Fruit fly (Drosophila melanogaster) whole organism, embryonic: ENCODE measurements around the gene Prx3.

ENCODE experiments used
- Atf6 ChIP-seq: fragments of 200-800 bp; sonication (Bioruptor generic); IDR thresholded peaks from 2 replicates; pipeline ENCODE4 v1.3.6; 2022; ENCODE audit warnings: missing biosample characterization, missing genetic modification characterization
- CG10209 ChIP-seq: fragments of 200-800 bp; sonication (Bioruptor generic); optimal IDR thresholded peaks from 3 replicates; lab custom pipeline; 2017; ENCODE audit warnings: missing biosample characterization, mild to moderate bottlenecking, missing genetic modification characterization, missing genetic modification reagents
- CG11456 ChIP-seq: fragments of 200-800 bp; sonication (Bioruptor generic); IDR thresholded peaks from 3 replicates; pipeline ENCODE4 v1.3.6; 2022; ENCODE audit warnings: missing biosample characterization, missing genetic modification characterization
- CG13624 ChIP-seq: fragments of 200-800 bp; sonication (Bioruptor generic); optimal IDR thresholded peaks from 2 replicates; lab custom pipeline; 2016; ENCODE audit warnings: missing biosample characterization, missing genetic modification characterization
- CG13894 ChIP-seq: fragments of 200-800 bp; sonication (Bioruptor generic); optimal IDR thresholded peaks from 3 replicates; lab custom pipeline; 2018; ENCODE audit warnings: missing biosample characterization, mild to moderate bottlenecking, missing genetic modification characterization, moderate library complexity
- CG14441 ChIP-seq: fragments of 200-800 bp; sonication (Bioruptor generic); IDR thresholded peaks from 2 replicates; pipeline ENCODE4 v1.3.6; 2022; ENCODE audit warnings: missing biosample characterization, missing genetic modification characterization
- CG15696 ChIP-seq: fragments of 200-800 bp; sonication (Bioruptor generic); optimal IDR thresholded peaks from 2 replicates; lab custom pipeline; 2019; ENCODE audit warnings: missing biosample characterization, mild to moderate bottlenecking, missing genetic modification characterization, moderate library complexity
- CG1603 ChIP-seq: fragments of 200-800 bp; sonication (Bioruptor generic); optimal IDR thresholded peaks from 2 replicates; lab custom pipeline; 2019; ENCODE audit warnings: missing biosample characterization, mild to moderate bottlenecking, missing genetic modification characterization, moderate library complexity
- CG1647 ChIP-seq: fragments of 200-800 bp; sonication (Bioruptor generic); optimal IDR thresholded peaks from 3 replicates; lab custom pipeline; 2016; ENCODE audit warnings: missing biosample characterization, missing genetic modification characterization
- CG16813 ChIP-seq: fragments of 200-800 bp; sonication (Bioruptor generic); IDR thresholded peaks from 3 replicates; pipeline ENCODE4 v1.3.6; 2022; ENCODE audit warnings: missing biosample characterization, missing genetic modification characterization; ENCODE audit not compliant: partially characterized antibody
- CG18764 ChIP-seq: fragments of 200-800 bp; sonication (Bioruptor generic); optimal IDR thresholded peaks from 3 replicates; lab custom pipeline; 2016; ENCODE audit warnings: missing biosample characterization, missing genetic modification characterization
- CG4328 ChIP-seq: fragments of 200-800 bp; sonication (Bioruptor generic); optimal IDR thresholded peaks from 3 replicates; lab custom pipeline; 2017; ENCODE audit warnings: missing biosample characterization, missing genetic modification reagents, missing genetic modification characterization
- CG4707 ChIP-seq: fragments of 200-800 bp; sonication (Bioruptor generic); optimal IDR thresholded peaks from 2 replicates; lab custom pipeline; 2018; ENCODE audit warnings: missing biosample characterization, mild to moderate bottlenecking, missing genetic modification characterization, moderate library complexity
- CG4730 ChIP-seq: fragments of 200-800 bp; sonication (Bioruptor generic); IDR thresholded peaks from 2 replicates; pipeline ENCODE4 v1.3.6; 2022; ENCODE audit warnings: missing biosample characterization, missing genetic modification characterization
- CG5180 ChIP-seq: fragments of 200-800 bp; sonication (Bioruptor generic); optimal IDR thresholded peaks from 3 replicates; lab custom pipeline; 2017; ENCODE audit warnings: missing biosample characterization, missing genetic modification characterization, mild to moderate bottlenecking, moderate library complexity, missing genetic modification reagents
- CG6689 ChIP-seq: fragments of 200-800 bp; sonication (Bioruptor generic); IDR thresholded peaks from 2 replicates; pipeline ENCODE4 v1.3.6; 2022; ENCODE audit warnings: missing biosample characterization, missing genetic modification characterization
- CG8089 ChIP-seq: fragments of 200-800 bp; sonication (Bioruptor generic); optimal IDR thresholded peaks from 3 replicates; lab custom pipeline; 2016; ENCODE audit warnings: missing biosample characterization, missing genetic modification characterization
- Dek ChIP-seq: fragments of 200-800 bp; sonication (Bioruptor generic); optimal IDR thresholded peaks from 3 replicates; lab custom pipeline; 2019; ENCODE audit warnings: missing biosample characterization, mild to moderate bottlenecking, missing genetic modification characterization, moderate library complexity
- Dip2 ChIP-seq: fragments of 200-800 bp; sonication (Bioruptor generic); IDR thresholded peaks from 2 replicates; pipeline ENCODE4 v1.3.6; 2022; ENCODE audit warnings: missing biosample characterization, missing genetic modification characterization
- GATAe ChIP-seq: fragments of 200-800 bp; sonication (Bioruptor generic); conservative IDR thresholded peaks from 2 replicates; pipeline ENCODE4 v1.3.6; 2022; ENCODE audit warnings: missing biosample characterization, missing genetic modification characterization
- H15 ChIP-seq: fragments of 200-800 bp; sonication (Bioruptor generic); IDR thresholded peaks from 3 replicates; pipeline ENCODE4 v1.3.6; 2022; ENCODE audit warnings: missing biosample characterization, missing genetic modification characterization
- H2.0 ChIP-seq: fragments of 200-800 bp; sonication (Bioruptor generic); IDR thresholded peaks from 2 replicates; pipeline ENCODE4 v1.3.6; 2022; ENCODE audit warnings: missing biosample characterization, missing genetic modification characterization
- HLH3B ChIP-seq: fragments of 200-800 bp; sonication (Bioruptor generic); IDR thresholded peaks from 2 replicates; pipeline ENCODE4 v1.3.6; 2022; ENCODE audit warnings: missing biosample characterization, missing genetic modification characterization
- HLH54F ChIP-seq: fragments of 200-800 bp; sonication (Bioruptor generic); optimal IDR thresholded peaks from 3 replicates; lab custom pipeline; 2016; ENCODE audit warnings: missing biosample characterization, missing genetic modification characterization
- HmgZ ChIP-seq: fragments of 200-800 bp; sonication (Bioruptor generic); optimal IDR thresholded peaks from 2 replicates; lab custom pipeline; 2018; ENCODE audit warnings: missing biosample characterization, mild to moderate bottlenecking, missing genetic modification characterization
- Hr51 ChIP-seq, 2 experiments: fragments of 200-800 bp; sonication (Bioruptor generic); optimal IDR thresholded peaks; 2 replicates in 1 of 2; 3 replicates in 1 of 2; lab custom pipeline; 2016 to 2018; ENCODE audit warnings: missing biosample characterization in 2 of 2, missing genetic modification characterization in 2 of 2, mild to moderate bottlenecking in 1 of 2, moderate library complexity in 1 of 2
- Hr78 ChIP-seq, 2 experiments: fragments of 200-800 bp in 1 of 2; fragments of >200 bp in 1 of 2; sonication (Bioruptor generic) in 1 of 2; optimal IDR thresholded peaks; 2 replicates each; lab custom pipeline; 2017 to 2019; ENCODE audit warnings: missing biosample characterization in 2 of 2, missing genetic modification characterization in 2 of 2, mild to moderate bottlenecking in 1 of 2, moderate library complexity in 1 of 2
- Kr ChIP-seq: fragments of 200-800 bp; sonication (Bioruptor generic); optimal IDR thresholded peaks from 2 replicates; lab custom pipeline; 2017; ENCODE audit warnings: missing biosample characterization, mild to moderate bottlenecking, missing genetic modification characterization
- NC2β ChIP-seq: fragments of 200-800 bp; sonication (Bioruptor generic); optimal IDR thresholded peaks from 2 replicates; lab custom pipeline; 2016; ENCODE audit warnings: missing biosample characterization, missing genetic modification characterization
- Rfx ChIP-seq: fragments of 200-800 bp; sonication (Bioruptor generic); IDR thresholded peaks from 2 replicates; pipeline ENCODE4 v1.3.6; 2022; ENCODE audit warnings: missing biosample characterization, missing genetic modification characterization
- Ssrp ChIP-seq: fragments of 200-800 bp; sonication (Bioruptor generic); optimal IDR thresholded peaks from 2 replicates; lab custom pipeline; 2018; ENCODE audit warnings: missing biosample characterization, mild to moderate bottlenecking, missing genetic modification characterization, moderate library complexity
- TFAM ChIP-seq: fragments of 200-800 bp; sonication (Bioruptor generic); optimal IDR thresholded peaks from 2 replicates; lab custom pipeline; 2017; ENCODE audit warnings: missing biosample characterization, missing genetic modification characterization, inconsistent platforms
- Vsx1 ChIP-seq: fragments of 200-800 bp; sonication (Bioruptor generic); optimal IDR thresholded peaks from 2 replicates; lab custom pipeline; 2017; ENCODE audit warnings: missing biosample characterization, mild to moderate bottlenecking, missing genetic modification characterization, missing genetic modification reagents
- bbx ChIP-seq: fragments of 200-800 bp; sonication (Bioruptor generic); IDR thresholded peaks from 2 replicates; pipeline ENCODE4 v1.3.6; 2022; ENCODE audit warnings: missing biosample characterization, missing genetic modification characterization; ENCODE audit not compliant: partially characterized antibody
- br ChIP-seq: fragments of >200 bp; optimal IDR thresholded peaks from 2 replicates; lab custom pipeline; 2017
- caup ChIP-seq: fragments of 200-800 bp; sonication (Bioruptor generic); optimal IDR thresholded peaks from 3 replicates; lab custom pipeline; 2017; ENCODE audit warnings: missing biosample characterization, mild to moderate bottlenecking, missing genetic modification characterization, moderate library complexity; ENCODE audit not compliant: severe bottlenecking
- dysf ChIP-seq: fragments of 200-800 bp; sonication (Bioruptor generic); IDR thresholded peaks from 3 replicates; pipeline ENCODE4 v1.3.6; 2022; ENCODE audit warnings: missing biosample characterization, missing genetic modification characterization
- gfzf ChIP-seq: fragments of 200-800 bp; sonication (Bioruptor generic); optimal IDR thresholded peaks from 2 replicates; lab custom pipeline; 2016; ENCODE audit warnings: missing biosample characterization, mild to moderate bottlenecking, missing genetic modification characterization, moderate library complexity
- h ChIP-seq: fragments of >200 bp; optimal IDR thresholded peaks from 2 replicates; lab custom pipeline; 2017
- luna ChIP-seq: fragments of 200-800 bp; sonication (Bioruptor generic); optimal IDR thresholded peaks from 2 replicates; lab custom pipeline; 2016; ENCODE audit warnings: missing biosample characterization, missing genetic modification characterization
- sc ChIP-seq, 3 experiments: fragments of >200 bp in 2 of 3; fragments of 200-800 bp in 1 of 3; sonication (Bioruptor generic) in 1 of 3; optimal IDR thresholded peaks; 2 replicates in 2 of 3; 3 replicates in 1 of 3; lab custom pipeline; 2017; ENCODE audit warnings: mild to moderate bottlenecking in 1 of 3, missing biosample characterization in 1 of 3, missing genetic modification characterization in 1 of 3, missing genetic modification reagents in 1 of 3
- shn ChIP-seq: fragments of 200-800 bp; sonication (Bioruptor generic); optimal IDR thresholded peaks from 3 replicates; lab custom pipeline; 2016; ENCODE audit warnings: missing biosample characterization, missing genetic modification characterization
- sob ChIP-seq: fragments of 200-800 bp; sonication (Bioruptor generic); IDR thresholded peaks from 2 replicates; pipeline ENCODE4 v1.3.6; 2022; ENCODE audit warnings: missing biosample characterization, missing genetic modification characterization
- stwl ChIP-seq: fragments of 200-800 bp; sonication (Bioruptor generic); optimal IDR thresholded peaks from 3 replicates; lab custom pipeline; 2018; ENCODE audit warnings: missing biosample characterization, mild to moderate bottlenecking, missing genetic modification characterization, moderate library complexity
- tin ChIP-seq: fragments of 200-800 bp; sonication (Bioruptor generic); optimal IDR thresholded peaks from 3 replicates; lab custom pipeline; 2016; ENCODE audit warnings: missing biosample characterization, missing genetic modification characterization
- trh ChIP-seq: fragments of 200-800 bp; sonication (Bioruptor generic); optimal IDR thresholded peaks from 2 replicates; lab custom pipeline; 2016; ENCODE audit warnings: missing biosample characterization, missing genetic modification characterization
- vvl ChIP-seq: fragments of 200-800 bp; sonication (Bioruptor generic); IDR thresholded peaks from 2 replicates; pipeline ENCODE4 v1.3.6; 2022; ENCODE audit warnings: missing biosample characterization, missing genetic modification characterization
- wdn ChIP-seq: fragments of 200-800 bp; sonication (Bioruptor generic); IDR thresholded peaks from 2 replicates; pipeline ENCODE4 v1.3.6; 2022; ENCODE audit warnings: missing biosample characterization, missing genetic modification characterization
- z ChIP-seq: fragments of 200-800 bp; sonication (Bioruptor generic); IDR thresholded peaks from 3 replicates; pipeline ENCODE4 v1.3.6; 2022; ENCODE audit warnings: missing biosample characterization, missing genetic modification characterization

Gene Prx3

DNA sequence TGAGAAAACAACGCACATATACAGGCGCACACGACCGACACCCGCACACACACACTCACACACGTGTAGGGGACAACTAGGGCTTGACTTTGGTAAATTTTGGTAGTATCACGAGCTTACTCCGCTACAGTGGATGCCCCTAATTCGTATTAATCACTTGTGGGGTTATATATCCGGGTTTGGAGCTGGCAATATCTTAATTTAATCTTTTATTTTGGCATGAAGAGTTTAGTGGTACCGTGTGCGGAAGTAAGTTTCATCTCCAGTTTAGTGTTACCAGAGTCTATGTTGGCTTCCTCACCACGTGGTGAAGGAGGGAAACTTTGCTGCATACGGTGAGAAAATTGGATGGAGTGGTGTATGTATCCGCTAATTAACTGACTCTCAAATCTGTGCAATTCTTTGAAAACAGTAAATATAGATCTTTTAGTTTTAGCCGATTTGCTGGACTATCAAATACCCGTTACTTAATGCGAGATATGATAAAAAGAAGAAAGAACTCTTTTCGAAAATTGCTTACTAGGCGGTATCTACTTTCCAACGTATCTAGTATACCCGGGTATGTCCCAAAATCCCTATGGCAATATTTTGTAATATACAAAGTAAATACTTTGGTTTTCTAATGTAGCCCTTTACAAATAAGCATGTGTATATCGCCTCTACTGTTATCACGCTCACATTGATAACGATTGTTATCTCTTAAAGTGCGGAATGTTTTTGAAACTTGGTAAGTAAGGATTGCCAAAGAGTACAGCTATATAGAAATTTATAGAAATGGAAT lies 11.8 kb downstream of the Prx3 start, which contains the start of the genes CG5823 and P5cr-2 (continued):
- TF ChIP-seq CG5180 (GFP tag; lab: Kevin White, UChicago) (peak; percentile 33), vvl (GFP tag; lab: Robert Waterston, UW) (peak; percentile 68), br (lab: Kevin White, UChicago) (no peak), wdn (GFP tag; lab: Robert Waterston, UW) (no peak), dysf (no peak), CG13624 (GFP tag; lab: Kevin White, UChicago) (peak; percentile 45), NC2β (peak; percentile 88), CG10209 (peak; percentile 75), GATAe (no peak; the same call in 1 of the 2 replicates), Dip2 (GFP tag; lab: Robert Waterston, UW) (no peak), sc (optimal IDR thresholded peaks at IDR 0.05; lab: Kevin White, UChicago) (no peak), sc (GFP tag; optimal IDR thresholded peaks at IDR 0.05; lab: Kevin White, UChicago) (peak; percentile 77), CG4707 (GFP tag; lab: Kevin White, UChicago) (peak; percentile 74), sob (GFP tag; lab: Robert Waterston, UW) (peak; percentile 61), HmgZ (peak; percentile 16), Ssrp (tag; lab: Kevin White, UChicago) (no peak), CG14441 (GFP tag; lab: Robert Waterston, UW) (peak; percentile 66), CG1603 (tag; lab: Kevin White, UChicago) (peak; percentile 73), h (no peak), Atf6 (GFP tag; lab: Robert Waterston, UW) (0 out of 2 replicates have a peak, but pooled peaks have one; percentile 47), CG18764 (GFP tag; lab: Kevin White, UChicago) (peak; percentile 28), z (GFP tag; lab: Robert Waterston, UW) (peak; percentile 80), bbx (GFP tag; lab: Robert Waterston, UW) (peak; percentile 43), CG4730 (GFP tag; lab: Robert Waterston, UW) (no peak), Rfx (peak; percentile 58), CG15696 (tag; lab: Kevin White, UChicago) (peak; percentile 82), CG11456 (no peak), trh (no peak), stwl (tag; lab: Kevin White, UChicago) (peak; percentile 51), HLH54F (peak; percentile 71), Hr51 (GFP tag; optimal IDR thresholded peaks at IDR 0.05; lab: Kevin White, UChicago) (peak in 1 of 2 experiments; percentile 57), TFAM (no peak), Hr78 (GFP tag; optimal IDR thresholded peaks at IDR 0.05; lab: Kevin White, UChicago) (no peak), HLH3B (GFP tag; lab: Robert Waterston, UW) (peak; percentile 23; the same call in 1 of the 2 replicates), Dek (tag; lab: Kevin White, UChicago) (no peak), tin (GFP tag; lab: Kevin White, UChicago) (peak; percentile 13), Vsx1 (GFP tag; lab: Kevin White, UChicago) (peak; percentile 20), H15 (GFP tag; lab: Robert Waterston, UW) (no peak), caup (peak; percentile 41), CG8089 (GFP tag; lab: Kevin White, UChicago) (peak; percentile 75), luna (peak; percentile 28), H2.0 (GFP tag; lab: Robert Waterston, UW) (no peak), CG4328 (GFP tag; lab: Kevin White, UChicago) (peak; percentile 18), Kr (no peak), CG16813 (GFP tag; lab: Robert Waterston, UW) (peak; percentile 36; the same call in 1 of the 3 replicates), CG1647 (GFP tag; lab: Kevin White, UChicago) (peak; percentile 26), CG6689 (GFP tag; lab: Robert Waterston, UW) (no peak), gfzf (GFP tag; lab: Kevin White, UChicago) (peak; percentile 94), CG13894 (tag; lab: Kevin White, UChicago) (no peak), shn (peak; percentile 78)
